Worm (Caenorhabditis elegans) whole organism, L2 larva: ENCODE data around the gene sre-4.
"Not testable (repeated sequence)": the region's sequence is repeated elsewhere in the genome, so short reads cannot be mapped to it uniquely, and the experiment has no call there.

Experiments used
- C34F6.9 ChIP-seq: fragments of 150-350 bp; optimal IDR thresholded peaks from 2 replicates; lab custom pipeline; 2014; ENCODE audit warnings: missing biosample characterization, missing genetic modification characterization
- F13H6.1 ChIP-seq: sonication (generic microtip); optimal IDR thresholded peaks from 2 replicates; lab custom pipeline; 2016; ENCODE audit warnings: missing genetic modification characterization, missing compliant biosample characterization
- R02D3.7 ChIP-seq: fragments of 150-350 bp; optimal IDR thresholded peaks from 2 replicates; lab custom pipeline; 2014; ENCODE audit warnings: missing biosample characterization, missing genetic modification characterization
- Y55F3AM.14 ChIP-seq: fragments of 200-800 bp; sonication (Bioruptor generic); optimal IDR thresholded peaks from 2 replicates; lab custom pipeline; 2018; ENCODE audit warnings: mild to moderate bottlenecking, missing genetic modification characterization, missing compliant biosample characterization
- ZK546.5 ChIP-seq: sonication (generic microtip); optimal IDR thresholded peaks from 2 replicates; lab custom pipeline; 2017; ENCODE audit warnings: missing biosample characterization, missing genetic modification characterization
- alr-1 ChIP-seq: fragments of 150-350 bp; optimal IDR thresholded peaks from 2 replicates; lab custom pipeline; 2014; ENCODE audit warnings: missing biosample characterization, missing genetic modification characterization
- aly-2 ChIP-seq: fragments of 150-350 bp; optimal IDR thresholded peaks from 2 replicates; lab custom pipeline; 2014; ENCODE audit warnings: missing biosample characterization, missing genetic modification characterization
- blmp-1 ChIP-seq: sonication (generic microtip); optimal IDR thresholded peaks from 2 replicates; lab custom pipeline; 2017; ENCODE audit warnings: missing genetic modification characterization, mild to moderate bottlenecking, missing compliant biosample characterization, antibody characterized with exemption, moderate library complexity; ENCODE audit not compliant: insufficient read depth
- ceh-16 ChIP-seq: fragments of 150-350 bp; optimal IDR thresholded peaks from 2 replicates; lab custom pipeline; 2014; ENCODE audit warnings: missing biosample characterization, missing genetic modification characterization
- ceh-82 ChIP-seq: fragments of 150-350 bp; optimal IDR thresholded peaks from 2 replicates; lab custom pipeline; 2014; ENCODE audit warnings: missing biosample characterization, missing genetic modification characterization
- crh-2 ChIP-seq: sonication (generic microtip); optimal IDR thresholded peaks from 2 replicates; lab custom pipeline; 2017; ENCODE audit warnings: missing biosample characterization, missing genetic modification characterization
- dmd-4 ChIP-seq: sonication (generic microtip); optimal IDR thresholded peaks from 2 replicates; lab custom pipeline; 2017; ENCODE audit warnings: missing biosample characterization, missing genetic modification characterization
- egl-27 ChIP-seq: sonication (generic microtip); optimal IDR thresholded peaks from 3 replicates; lab custom pipeline; 2017; ENCODE audit warnings: missing biosample characterization, missing genetic modification reagents, missing genetic modification characterization
- elt-1 ChIP-seq: fragments of 150-350 bp; optimal IDR thresholded peaks from 2 replicates; lab custom pipeline; 2014; ENCODE audit warnings: missing biosample characterization, missing genetic modification characterization
- elt-3 ChIP-seq: sonication (generic microtip); optimal IDR thresholded peaks from 2 replicates; lab custom pipeline; 2017; ENCODE audit warnings: missing biosample characterization, missing genetic modification characterization
- lin-11 ChIP-seq: fragments of 150-350 bp; sonication (generic microtip); optimal IDR thresholded peaks from 2 replicates; lab custom pipeline; 2014; ENCODE audit warnings: missing biosample characterization, missing genetic modification characterization, inconsistent platforms, mixed read lengths
- lin-39 ChIP-seq: fragments of 150-350 bp; optimal IDR thresholded peaks from 2 replicates; lab custom pipeline; 2014; ENCODE audit warnings: missing biosample characterization, missing genetic modification reagents, missing genetic modification characterization
- lsy-2 ChIP-seq, 2 experiments: fragments of 150-350 bp in 1 of 2; sonication (generic microtip) in 1 of 2; optimal IDR thresholded peaks; 2 replicates each; lab custom pipeline; 2014 to 2017; ENCODE audit warnings: missing biosample characterization in 2 of 2, missing genetic modification characterization in 2 of 2
- mab-5 ChIP-seq: fragments of 150-350 bp; optimal IDR thresholded peaks from 2 replicates; lab custom pipeline; 2014; ENCODE audit warnings: missing biosample characterization, missing genetic modification characterization
- mbf-1 ChIP-seq: sonication (generic microtip); optimal IDR thresholded peaks from 2 replicates; lab custom pipeline; 2017; ENCODE audit warnings: missing biosample characterization, missing genetic modification characterization
- nhr-10 ChIP-seq: sonication (generic microtip); optimal IDR thresholded peaks from 2 replicates; lab custom pipeline; 2017; ENCODE audit warnings: missing biosample characterization, missing genetic modification characterization
- nhr-11 ChIP-seq: fragments of 150-350 bp; optimal IDR thresholded peaks from 2 replicates; lab custom pipeline; 2014; ENCODE audit warnings: missing biosample characterization, missing genetic modification characterization
- nhr-21 ChIP-seq: fragments of 150-350 bp; optimal IDR thresholded peaks from 2 replicates; lab custom pipeline; 2014; ENCODE audit warnings: missing biosample characterization, missing genetic modification characterization
- nhr-237 ChIP-seq: fragments of 150-350 bp; optimal IDR thresholded peaks from 2 replicates; lab custom pipeline; 2014; ENCODE audit warnings: missing biosample characterization, missing genetic modification characterization
- nhr-25 ChIP-seq: fragments of 150-350 bp; sonication (generic microtip); optimal IDR thresholded peaks from 3 replicates; lab custom pipeline; 2014; ENCODE audit warnings: missing biosample characterization, missing genetic modification characterization
- nhr-6 ChIP-seq: fragments of 150-350 bp; optimal IDR thresholded peaks from 2 replicates; lab custom pipeline; 2014; ENCODE audit warnings: missing biosample characterization, missing genetic modification characterization
- nhr-77 ChIP-seq: fragments of 150-350 bp; optimal IDR thresholded peaks from 2 replicates; lab custom pipeline; 2014; ENCODE audit warnings: missing biosample characterization, missing genetic modification characterization
- peb-1 ChIP-seq: fragments of 150-350 bp; optimal IDR thresholded peaks from 2 replicates; lab custom pipeline; 2014; ENCODE audit warnings: missing biosample characterization, missing genetic modification characterization
- sem-4 ChIP-seq: fragments of 150-350 bp; optimal IDR thresholded peaks from 2 replicates; lab custom pipeline; 2014; ENCODE audit warnings: missing biosample characterization, missing genetic modification reagents, missing genetic modification characterization
- sma-9 ChIP-seq, 2 experiments: fragments of 150-350 bp in 1 of 2; sonication (generic microtip) in 1 of 2; optimal IDR thresholded peaks; 2 replicates each; lab custom pipeline; 2014 to 2016; ENCODE audit warnings: missing genetic modification characterization in 2 of 2, mild to moderate bottlenecking in 1 of 2, missing biosample characterization in 1 of 2, missing compliant biosample characterization in 1 of 2, missing genetic modification reagents in 1 of 2, moderate library complexity in 1 of 2
- unc-39 ChIP-seq: fragments of 150-350 bp; optimal IDR thresholded peaks from 2 replicates; lab custom pipeline; 2014; ENCODE audit warnings: missing biosample characterization, missing genetic modification characterization
- unc-62 ChIP-seq: fragments of 150-350 bp; optimal IDR thresholded peaks from 2 replicates; lab custom pipeline; 2014; ENCODE audit warnings: missing biosample characterization, missing genetic modification reagents, missing genetic modification characterization
- zag-1 ChIP-seq: fragments of 150-350 bp; optimal IDR thresholded peaks from 2 replicates; lab custom pipeline; 2014; ENCODE audit warnings: missing biosample characterization, missing genetic modification characterization
- ztf-11 ChIP-seq: sonication (generic microtip); optimal IDR thresholded peaks from 2 replicates; lab custom pipeline; 2017; ENCODE audit warnings: missing biosample characterization, missing genetic modification characterization

sre-4 gene

DNA sequence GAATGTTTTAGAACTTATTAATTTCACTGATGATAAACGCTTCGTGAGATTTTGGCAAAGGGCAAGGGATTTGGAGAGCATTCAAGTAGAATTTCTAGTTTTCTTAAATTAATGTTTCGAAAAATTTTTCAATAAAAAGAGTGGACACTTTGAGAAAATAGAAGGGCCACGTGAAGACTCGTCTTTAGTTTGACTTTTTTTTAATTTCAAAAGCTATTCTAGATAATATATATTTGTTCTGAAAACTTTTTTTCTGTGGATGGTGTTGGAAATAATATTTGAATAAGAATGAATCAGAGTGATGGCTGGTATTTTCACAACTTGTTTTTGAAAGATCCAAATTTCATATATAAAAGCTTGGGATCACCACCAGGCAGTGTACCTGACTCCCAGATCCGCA lies 36.2 kb downstream of the sre-4 start, which contains the start of gene C28D4.8:
C28D4.8 (minus strand) TSS at position 101 of the 400 bp plus-strand sequence.
- TF ChIP-seq unc-62 (GFP tag; lab: Kevin White, UChicago) (no peak), sma-9 (GFP tag; optimal IDR thresholded peaks at IDR 0.05; lab: Kevin White, UChicago) (no peak), sma-9 (tag; optimal IDR thresholded peaks at IDR 0.05; lab: Kevin White, UChicago) (no peak), ceh-16 (no peak), nhr-6 (tag; lab: Kevin White, UChicago) (no peak), nhr-10 (tag; lab: Kevin White, UChicago) (no peak), lin-11 (tag; lab: Kevin White, UChicago) (no peak), elt-1 (no peak)

- TF ChIP-seq lsy-2 (tag; optimal IDR thresholded peaks at IDR 0.05; lab: Kevin White, UChicago) (no peak), blmp-1 (no peak), unc-62 (GFP tag; lab: Kevin White, UChicago) (no peak), sem-4 (tag; lab: Kevin White, UChicago) (no peak), aly-2 (no peak), nhr-21 (no peak), mab-5 (tag; lab: Kevin White, UChicago) (no peak), unc-39 (tag; lab: Kevin White, UChicago) (no peak), nhr-25 (tag; lab: Kevin White, UChicago) (no peak), ZK546.5 (no peak)
- TF ChIP-seq, all 48 proteins: peak for 0
Measured at ce11 chrIV:9746762-9747161, 37.8 kb downstream of the sre-4 start, which contains the start of gene C28D4.5. TSS of gene C28D4.5 (minus strand) at chrIV:9746862.

DNA sequence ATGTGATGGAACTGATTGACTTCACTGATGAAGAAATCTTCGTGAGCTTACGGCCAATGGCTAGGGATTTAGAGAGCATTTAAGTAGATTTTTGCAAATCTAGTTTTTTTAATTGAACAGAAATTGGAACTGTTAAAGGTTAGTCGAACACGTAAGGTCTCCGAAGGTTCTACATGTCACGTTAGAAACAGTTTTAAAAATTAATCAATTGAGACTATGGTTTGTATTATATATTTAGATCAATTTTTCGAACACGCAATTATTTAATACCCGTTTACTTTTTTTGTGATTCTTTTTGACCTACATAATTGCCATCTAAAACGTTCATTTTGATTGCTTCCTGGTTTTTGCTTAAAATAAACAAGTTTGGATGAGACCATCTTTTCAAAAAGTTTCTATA lies 39.7 kb downstream of the sre-4 start, which contains the start of gene C28D4.4:
C28D4.4 (minus strand) TSS at position 101 of the 400 bp plus-strand sequence.
- TF ChIP-seq F13H6.1 (tag; lab: Kevin White, UChicago): no peak
- no peak for TF ChIP-seq ceh-82
- TF ChIP-seq nhr-25 (tag; lab: Kevin White, UChicago): no peak
- no peak for TF ChIP-seq elt-3
- no peak for TF ChIP-seq nhr-6 (tag; lab: Kevin White, UChicago)
- no peak for TF ChIP-seq unc-62 (GFP tag; lab: Kevin White, UChicago)
- no peak for TF ChIP-seq egl-27 (tag; lab: Kevin White, UChicago)
- no peak for TF ChIP-seq alr-1 (tag; lab: Kevin White, UChicago)
- no peak for TF ChIP-seq elt-1
- TF ChIP-seq peb-1 (tag; lab: Kevin White, UChicago): no peak
- no peak for TF ChIP-seq ztf-11 (tag; lab: Kevin White, UChicago)
- no peak for TF ChIP-seq aly-2
- no peak for TF ChIP-seq ceh-16
- no peak for TF ChIP-seq nhr-11 (tag; lab: Kevin White, UChicago)

- no peak for TF ChIP-seq lin-39
Measured at ce11 chrIV:9742883-9743282, 41.7 kb downstream of the sre-4 start, which contains the start of gene C28D4.7. TSS of gene C28D4.7 (minus strand) at chrIV:9743147.

- not testable (repeated sequence) for TF ChIP-seq ceh-16; Y55F3AM.14 (GFP tag; lab: Kevin White, UChicago); zag-1 (tag; lab: Kevin White, UChicago)
Measured at ce11 chrIV:9740851-9741549, 43.6 kb downstream of the sre-4 start, which contains the start of gene gln-6. TSS of gene gln-6 (minus strand) at chrIV:9740901.

- TF ChIP-seq mab-5 (tag; lab: Kevin White, UChicago) (no peak), unc-39 (tag; lab: Kevin White, UChicago) (no peak), nhr-237 (tag; lab: Kevin White, UChicago) (no peak), R02D3.7 (no peak), Y55F3AM.14 (GFP tag; lab: Kevin White, UChicago) (no peak), C34F6.9 (no peak), F13H6.1 (tag; lab: Kevin White, UChicago) (no peak), ztf-11 (tag; lab: Kevin White, UChicago) (no peak), dmd-4 (tag; lab: Kevin White, UChicago) (no peak), crh-2 (tag; lab: Kevin White, UChicago) (no peak), ceh-82 (no peak), aly-2 (no peak), mbf-1 (tag; lab: Kevin White, UChicago) (no peak), unc-62 (GFP tag; lab: Kevin White, UChicago) (no peak), nhr-6 (tag; lab: Kevin White, UChicago) (no peak), nhr-77 (no peak), lsy-2 (tag; optimal IDR thresholded peaks at IDR 0.05; lab: Kevin White, UChicago) (no peak)
Measured at ce11 chrIV:9739001-9739400, 45.6 kb downstream of the sre-4 start.
